Worm (Caenorhabditis elegans) whole organism, young adult: Measurements from ENCODE around the gene algn-11.

Source experiments
- B0019.2 ChIP-seq: fragments of 200-800 bp; sonication (Bioruptor generic); conservative IDR thresholded peaks from 2 replicates; pipeline ENCODE4 v1.3.6; 2022; ENCODE audit warnings: missing genetic modification reagents, missing genetic modification characterization, missing compliant biosample characterization
- F33H1.4 ChIP-seq: fragments of 200-800 bp; sonication (Bioruptor generic); IDR thresholded peaks from 2 replicates; pipeline ENCODE4 v1.3.6; 2022; ENCODE audit warnings: missing genetic modification reagents, missing genetic modification characterization, missing compliant biosample characterization
- bed-2 ChIP-seq: fragments of 200-800 bp; sonication (Bioruptor generic); IDR thresholded peaks from 2 replicates; pipeline ENCODE4 v1.3.6; 2022; ENCODE audit warnings: missing genetic modification reagents, missing genetic modification characterization, missing compliant biosample characterization
- ets-4 ChIP-seq: fragments of 200-800 bp; sonication (Bioruptor generic); optimal IDR thresholded peaks from 2 replicates; lab custom pipeline; 2018; ENCODE audit warnings: mild to moderate bottlenecking, missing genetic modification characterization, missing compliant biosample characterization
- hmg-20 ChIP-seq: fragments of 200-800 bp; sonication (Bioruptor generic); IDR thresholded peaks from 2 replicates; pipeline ENCODE4 v1.3.6; 2022; ENCODE audit warnings: missing genetic modification reagents, missing genetic modification characterization, missing compliant biosample characterization
- lin-54 ChIP-seq: fragments of 200-800 bp; sonication (Bioruptor generic); optimal IDR thresholded peaks from 2 replicates; lab custom pipeline; 2018; ENCODE audit warnings: mild to moderate bottlenecking, missing genetic modification characterization, missing compliant biosample characterization
- mel-28 ChIP-seq: sonication (generic microtip); optimal IDR thresholded peaks from 2 replicates; lab custom pipeline; 2016; ENCODE audit warnings: borderline replicate concordance, mild to moderate bottlenecking, missing genetic modification characterization, missing compliant biosample characterization
- nfya-1 ChIP-seq: sonication (generic microtip); optimal IDR thresholded peaks from 2 replicates; lab custom pipeline; 2017; ENCODE audit warnings: antibody characterized with exemption, missing compliant biosample characterization, missing genetic modification characterization, borderline replicate concordance; ENCODE audit not compliant: insufficient read depth
- rec-8 ChIP-seq, 2 experiments: sonication (generic microtip); optimal IDR thresholded peaks; 2 replicates each; lab custom pipeline; 2016; ENCODE audit warnings: mild to moderate bottlenecking in 2 of 2, missing genetic modification characterization in 2 of 2, missing genetic modification reagents in 2 of 2, missing genotype in 2 of 2, missing biosample characterization in 1 of 2, missing compliant biosample characterization in 1 of 2, moderate library complexity in 1 of 2
- snpc-1.1 ChIP-seq: sonication (generic microtip); optimal IDR thresholded peaks from 2 replicates; lab custom pipeline; 2017; ENCODE audit warnings: missing genetic modification characterization, mild to moderate bottlenecking, missing compliant biosample characterization, antibody characterized with exemption, moderate library complexity, missing genotype, missing genetic modification reagents; ENCODE audit not compliant: insufficient read depth
- unc-62 ChIP-seq: fragments of 150-350 bp; optimal IDR thresholded peaks from 2 replicates; lab custom pipeline; 2014; ENCODE audit warnings: missing biosample characterization, missing genetic modification reagents, missing genetic modification characterization

- TF ChIP-seq hmg-20 (GFP tag; lab: Robert Waterston, UW) (no peak), snpc-1.1 (tag; lab: Kevin White, UChicago) (no peak), lin-54 (GFP tag; lab: Kevin White, UChicago) (no peak), ets-4 (GFP tag; lab: Kevin White, UChicago) (no peak), rec-8 (tag; optimal IDR thresholded peaks at IDR 0.05; lab: Kevin White, UChicago) (no peak), bed-2 (no peak), B0019.2 (GFP tag; lab: Robert Waterston, UW) (no peak), mel-28 (tag; lab: Kevin White, UChicago) (no peak), F33H1.4 (GFP tag; lab: Robert Waterston, UW) (no peak), unc-62 (GFP tag; lab: Kevin White, UChicago) (no peak), nfya-1 (tag; lab: Kevin White, UChicago) (no peak)
Observed at ce11 chrIII:7287503-7287902, 2.9 kb downstream of the algn-11 start, which contains the start of gene ykt-6.
